Fruit fly (Drosophila melanogaster) whole organism, embryonic: ENCODE data around the gene CG31100.
A peak's percentile ranks its signal among the peaks of the same experiment; 100 is the strongest.

Source experiments
- Atf3 ChIP-seq: fragments of 200-800 bp; sonication (Bioruptor generic); optimal IDR thresholded peaks from 3 replicates; lab custom pipeline; 2016; ENCODE audit warnings: missing biosample characterization, missing genetic modification characterization
- Blimp-1 ChIP-seq: fragments of 200-800 bp; sonication (Bioruptor generic); optimal IDR thresholded peaks from 3 replicates; lab custom pipeline; 2018; ENCODE audit warnings: missing biosample characterization, missing genetic modification characterization, mild to moderate bottlenecking, moderate library complexity, missing genetic modification reagents
- C15 ChIP-seq: fragments of 200-800 bp; sonication (Bioruptor generic); IDR thresholded peaks from 3 replicates; pipeline ENCODE4 v1.3.6; 2022; ENCODE audit warnings: missing biosample characterization, missing genetic modification characterization
- CG11247 ChIP-seq: fragments of 200-800 bp; sonication (Bioruptor generic); IDR thresholded peaks from 2 replicates; pipeline ENCODE4 v1.3.6; 2022; ENCODE audit warnings: missing biosample characterization, missing genetic modification characterization
- CG12769 ChIP-seq: fragments of 200-800 bp; sonication (Bioruptor generic); optimal IDR thresholded peaks from 2 replicates; lab custom pipeline; 2019; ENCODE audit warnings: missing biosample characterization, mild to moderate bottlenecking, missing genetic modification characterization, moderate library complexity
- CG14710 ChIP-seq: fragments of 200-800 bp; sonication (Bioruptor generic); optimal IDR thresholded peaks from 3 replicates; lab custom pipeline; 2019; ENCODE audit warnings: missing biosample characterization, mild to moderate bottlenecking, missing genetic modification characterization, moderate library complexity
- CG15479 ChIP-seq: fragments of 200-800 bp; sonication (Bioruptor generic); optimal IDR thresholded peaks from 3 replicates; lab custom pipeline; 2019; ENCODE audit warnings: missing biosample characterization, mild to moderate bottlenecking, missing genetic modification characterization, moderate library complexity
- CG15696 ChIP-seq: fragments of 200-800 bp; sonication (Bioruptor generic); optimal IDR thresholded peaks from 2 replicates; lab custom pipeline; 2019; ENCODE audit warnings: missing biosample characterization, mild to moderate bottlenecking, missing genetic modification characterization, moderate library complexity
- CG17361 ChIP-seq: fragments of 200-800 bp; sonication (Bioruptor generic); IDR thresholded peaks from 3 replicates; pipeline ENCODE4 v1.3.6; 2022; ENCODE audit warnings: missing biosample characterization, missing genetic modification characterization
- CG1832 ChIP-seq: fragments of 200-800 bp; sonication (Bioruptor generic); optimal IDR thresholded peaks from 2 replicates; lab custom pipeline; 2017; ENCODE audit warnings: missing biosample characterization, mild to moderate bottlenecking, missing genetic modification characterization, inconsistent platforms
- CG3407 ChIP-seq: fragments of 200-800 bp; sonication (Bioruptor generic); optimal IDR thresholded peaks from 2 replicates; lab custom pipeline; 2018; ENCODE audit warnings: missing biosample characterization, mild to moderate bottlenecking, missing genetic modification characterization
- CG4360 ChIP-seq: fragments of 200-800 bp; sonication (Bioruptor generic); IDR thresholded peaks from 2 replicates; pipeline ENCODE4 v1.3.6; 2022; ENCODE audit warnings: missing biosample characterization, missing genetic modification characterization
- CG5953 ChIP-seq: fragments of 200-800 bp; sonication (Bioruptor generic); IDR thresholded peaks from 2 replicates; pipeline ENCODE4 v1.3.6; 2022; ENCODE audit warnings: missing biosample characterization, missing genetic modification characterization
- CG7271 ChIP-seq: fragments of 200-800 bp; sonication (Bioruptor generic); optimal IDR thresholded peaks from 2 replicates; lab custom pipeline; 2018; ENCODE audit warnings: missing biosample characterization, mild to moderate bottlenecking, missing genetic modification characterization, moderate library complexity
- CG9437 ChIP-seq: fragments of 200-800 bp; sonication (Bioruptor generic); optimal IDR thresholded peaks from 2 replicates; lab custom pipeline; 2018; ENCODE audit warnings: missing biosample characterization, mild to moderate bottlenecking, missing genetic modification characterization
- Drgx ChIP-seq: fragments of 200-800 bp; sonication (Bioruptor generic); IDR thresholded peaks from 2 replicates; pipeline ENCODE4 v1.3.6; 2022; ENCODE audit warnings: missing biosample characterization, missing genetic modification characterization
- H15 ChIP-seq: fragments of 200-800 bp; sonication (Bioruptor generic); IDR thresholded peaks from 3 replicates; pipeline ENCODE4 v1.3.6; 2022; ENCODE audit warnings: missing biosample characterization, missing genetic modification characterization
- HLH3B ChIP-seq: fragments of 200-800 bp; sonication (Bioruptor generic); IDR thresholded peaks from 2 replicates; pipeline ENCODE4 v1.3.6; 2022; ENCODE audit warnings: missing biosample characterization, missing genetic modification characterization
- Hr39 ChIP-seq: fragments of >200 bp; optimal IDR thresholded peaks from 2 replicates; lab custom pipeline; 2017
- Kr ChIP-seq: fragments of 200-800 bp; sonication (Bioruptor generic); optimal IDR thresholded peaks from 2 replicates; lab custom pipeline; 2017; ENCODE audit warnings: missing biosample characterization, mild to moderate bottlenecking, missing genetic modification characterization
- Rx ChIP-seq: fragments of 200-800 bp; sonication (Bioruptor generic); IDR thresholded peaks from 2 replicates; pipeline ENCODE4 v1.3.6; 2022; ENCODE audit warnings: missing biosample characterization, missing genetic modification characterization
- Side ChIP-seq: fragments of 200-800 bp; sonication (Bioruptor generic); optimal IDR thresholded peaks from 2 replicates; lab custom pipeline; 2016; ENCODE audit warnings: missing biosample characterization, missing genetic modification characterization
- ac ChIP-seq: fragments of 200-800 bp; sonication (Bioruptor generic); optimal IDR thresholded peaks from 3 replicates; lab custom pipeline; 2017; ENCODE audit warnings: missing biosample characterization, mild to moderate bottlenecking, missing genetic modification characterization
- ara ChIP-seq: fragments of 200-800 bp; sonication (Bioruptor generic); IDR thresholded peaks from 2 replicates; pipeline ENCODE4 v1.3.6; 2022; ENCODE audit warnings: missing biosample characterization, missing genetic modification characterization
- bcd ChIP-seq: fragments of 200-800 bp; sonication (Bioruptor generic); optimal IDR thresholded peaks from 2 replicates; lab custom pipeline; 2017; ENCODE audit warnings: missing biosample characterization, mild to moderate bottlenecking, missing genetic modification characterization
- cad ChIP-seq: fragments of >200 bp; optimal IDR thresholded peaks from 2 replicates; lab custom pipeline; 2017; ENCODE audit warnings: missing biosample characterization, missing genetic modification characterization
- chif ChIP-seq, 2 experiments: fragments of 200-800 bp; sonication (Bioruptor generic); optimal IDR thresholded peaks; 3 replicates each; lab custom pipeline; 2016; ENCODE audit warnings: missing biosample characterization in 2 of 2, missing genetic modification characterization in 2 of 2
- ci ChIP-seq: fragments of 200-800 bp; sonication (Bioruptor generic); IDR thresholded peaks from 3 replicates; pipeline ENCODE4 v1.3.6; 2022; ENCODE audit warnings: missing biosample characterization, missing genetic modification characterization
- dati ChIP-seq: fragments of 200-800 bp; sonication (Bioruptor generic); IDR thresholded peaks from 2 replicates; pipeline ENCODE4 v1.3.6; 2022; ENCODE audit warnings: missing biosample characterization, missing genetic modification characterization
- gcm ChIP-seq: fragments of 200-800 bp; sonication (Bioruptor generic); optimal IDR thresholded peaks from 2 replicates; lab custom pipeline; 2019; ENCODE audit warnings: missing biosample characterization, mild to moderate bottlenecking, missing genetic modification characterization, moderate library complexity
- gem ChIP-seq: fragments of 200-800 bp; sonication (Bioruptor generic); optimal IDR thresholded peaks from 2 replicates; lab custom pipeline; 2019; ENCODE audit warnings: missing biosample characterization, mild to moderate bottlenecking, missing genetic modification characterization, moderate library complexity
- hkb ChIP-seq, 2 experiments: fragments of 200-800 bp in 1 of 2; fragments of >200 bp in 1 of 2; sonication (Bioruptor generic) in 1 of 2; IDR thresholded peaks in 1 of 2; optimal IDR thresholded peaks in 1 of 2; 2 replicates each; pipeline versions ENCODE4 v1.3.6 to Lab custom; 2017 to 2022; ENCODE audit warnings: missing biosample characterization in 1 of 2, missing genetic modification characterization in 1 of 2
- kni ChIP-seq: fragments of 200-800 bp; sonication (Bioruptor generic); optimal IDR thresholded peaks from 3 replicates; lab custom pipeline; 2017; ENCODE audit warnings: mild to moderate bottlenecking, missing biosample characterization, missing genetic modification reagents, missing genetic modification characterization
- nom ChIP-seq: fragments of 200-800 bp; sonication (Bioruptor generic); optimal IDR thresholded peaks from 2 replicates; lab custom pipeline; 2017; ENCODE audit warnings: missing biosample characterization, missing genetic modification characterization, mild to moderate bottlenecking, moderate library complexity, missing genetic modification reagents
- psq ChIP-seq: fragments of 200-800 bp; sonication (Bioruptor generic); optimal IDR thresholded peaks from 2 replicates; lab custom pipeline; 2017; ENCODE audit warnings: missing biosample characterization, missing genetic modification characterization
- tll ChIP-seq, 2 experiments: fragments of 200-800 bp in 1 of 2; fragments of >200 bp in 1 of 2; sonication (Bioruptor generic) in 1 of 2; optimal IDR thresholded peaks; 2 replicates each; lab custom pipeline; 2017 to 2019; ENCODE audit warnings: missing biosample characterization in 2 of 2, missing genetic modification characterization in 2 of 2, mild to moderate bottlenecking in 1 of 2, moderate library complexity in 1 of 2
- ttk ChIP-seq: fragments of 200-800 bp; sonication (Bioruptor generic); IDR thresholded peaks from 2 replicates; pipeline ENCODE4 v2.1.2; 2022; ENCODE audit warnings: missing biosample characterization, missing genetic modification characterization
- wek ChIP-seq: fragments of 200-800 bp; sonication (Bioruptor generic); optimal IDR thresholded peaks from 3 replicates; lab custom pipeline; 2018; ENCODE audit warnings: missing biosample characterization, mild to moderate bottlenecking, missing genetic modification characterization, moderate library complexity
- zen ChIP-seq: fragments of 200-800 bp; sonication (Bioruptor generic); optimal IDR thresholded peaks from 3 replicates; lab custom pipeline; 2018; ENCODE audit warnings: missing biosample characterization, mild to moderate bottlenecking, missing genetic modification characterization, moderate library complexity

Gene CG31100

DNA sequence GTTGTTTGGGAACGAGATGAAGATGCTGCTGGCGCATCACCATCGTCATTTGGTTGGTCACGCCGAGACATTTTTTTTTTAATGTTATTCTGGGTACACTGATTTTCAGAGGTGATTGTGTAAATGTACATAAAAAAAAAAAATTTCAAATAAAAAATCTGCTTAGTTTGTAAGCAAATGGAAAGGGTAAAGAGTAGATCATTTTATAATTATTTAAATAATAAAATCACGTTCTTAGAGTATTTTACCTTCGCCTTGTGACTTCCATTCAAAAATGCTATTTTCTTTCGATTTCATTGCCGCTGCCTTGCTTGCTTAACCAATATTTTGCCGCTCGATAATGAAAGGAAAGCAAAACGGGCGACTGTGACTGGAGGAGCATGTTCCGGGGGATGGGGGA lies 24.7 kb downstream of the CG31100 start (continued):
- TF ChIP-seq CG5953 = 0 out of 2 replicates have a peak, but pooled peaks have one; percentile 37
- no peak for TF ChIP-seq hkb (optimal IDR thresholded peaks at IDR 0.05; lab: Kevin White, UChicago)
- TF ChIP-seq hkb (GFP tag; IDR thresholded peaks at IDR 0.05; lab: Robert Waterston, UW) = peak; percentile 57
- peak; percentile 2 for TF ChIP-seq CG3407
- peak; percentile 64 for TF ChIP-seq gem (tag; lab: Kevin White, UChicago)
- no peak for TF ChIP-seq psq (GFP tag; lab: Kevin White, UChicago)
- TF ChIP-seq CG9437 (GFP tag; lab: Kevin White, UChicago) = peak; percentile 14
- 0 out of 3 replicates have a peak, but pooled peaks have one; percentile 31 for TF ChIP-seq C15 (GFP tag; lab: Robert Waterston, UW)
- no peak for TF ChIP-seq gcm (GFP tag; lab: Kevin White, UChicago)
- TF ChIP-seq CG17361 (GFP tag; lab: Robert Waterston, UW) = peak; percentile 57; the same call in 2 of the 3 replicates
- TF ChIP-seq CG12769 = no peak
- peak; percentile 80; the same call in 2 of the 3 replicates for TF ChIP-seq ci (GFP tag; lab: Robert Waterston, UW)
- TF ChIP-seq bcd (GFP tag; lab: Kevin White, UChicago) = peak; percentile 12
- no peak for TF ChIP-seq Rx (GFP tag; lab: Robert Waterston, UW)
- peak; percentile 71 for TF ChIP-seq HLH3B
- TF ChIP-seq Atf3 (GFP tag; lab: Kevin White, UChicago) = no peak
- peak; percentile 63; the same call in 2 of the 3 replicates for TF ChIP-seq H15 (GFP tag; lab: Robert Waterston, UW)
- peak; percentile 53; the same call in 1 of the 2 replicates for TF ChIP-seq ara (GFP tag; lab: Robert Waterston, UW)
- TF ChIP-seq CG14710 (tag; lab: Kevin White, UChicago) = peak; percentile 22
- TF ChIP-seq CG15696 (tag; lab: Kevin White, UChicago) = no peak
- TF ChIP-seq, all 482 proteins: peak for 110

DNA sequence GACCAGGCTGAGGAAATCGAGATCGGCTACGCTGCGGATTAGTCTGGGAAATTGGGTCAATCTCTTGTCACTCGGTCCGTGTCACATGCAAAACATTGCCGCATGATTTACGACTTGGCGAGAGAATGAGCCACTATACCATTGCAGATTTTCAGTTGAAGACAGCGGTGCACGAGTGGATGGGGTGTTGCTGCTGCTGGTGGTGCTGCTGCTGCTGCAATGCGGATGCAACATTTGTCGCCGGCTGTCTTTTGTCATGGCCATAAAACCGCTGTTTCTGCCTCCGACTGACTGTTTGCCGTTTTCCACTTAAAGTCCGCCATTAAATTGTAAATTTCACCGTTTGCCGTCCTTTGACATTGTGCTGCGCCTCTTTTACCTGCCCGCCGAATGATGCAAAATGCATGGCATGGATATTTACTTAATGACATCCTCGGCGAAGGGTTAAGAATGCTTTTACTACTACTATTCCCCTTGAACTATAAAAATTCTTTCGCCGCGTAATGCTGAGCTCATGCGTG lies 27.3 kb downstream of the CG31100 start:
- TF ChIP-seq chif (GFP tag; optimal IDR thresholded peaks at IDR 0.05; lab: Kevin White, UChicago) (no peak), tll (GFP tag; optimal IDR thresholded peaks at IDR 0.05; lab: Kevin White, UChicago) (peak in 1 of 2 experiments; percentile 96), Hr39 (lab: Kevin White, UChicago) (peak; percentile 14), CG15479 (GFP tag; lab: Kevin White, UChicago) (peak; percentile 32), cad (GFP tag; lab: Kevin White, UChicago) (peak; percentile 98), ac (GFP tag; lab: Kevin White, UChicago) (no peak), Kr (GFP tag; lab: Kevin White, UChicago) (peak; percentile 33), zen (tag; lab: Kevin White, UChicago) (peak; percentile 82)

DNA sequence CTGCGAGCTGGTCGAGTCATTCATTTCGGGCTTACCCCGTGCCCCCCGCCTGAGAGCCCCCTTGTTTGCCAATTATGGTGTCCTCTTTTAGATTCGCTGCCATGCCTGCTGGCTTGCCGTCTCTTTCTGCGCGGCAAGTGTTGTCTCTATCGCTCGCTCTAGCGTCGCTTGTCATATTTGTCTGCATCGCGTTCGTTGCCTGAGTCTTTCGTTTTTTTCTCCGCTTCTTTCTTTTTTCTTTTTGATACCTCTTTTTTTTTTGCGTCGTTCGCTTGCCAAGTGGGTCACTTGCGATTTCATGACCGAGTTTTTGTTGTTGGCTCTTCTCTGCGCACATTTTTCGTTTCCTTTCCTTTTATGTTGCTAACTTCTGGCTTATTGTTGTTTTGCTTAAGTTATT lies 31.7 kb downstream of the CG31100 start:
- peak; percentile 24 for TF ChIP-seq CG1832 (GFP tag; lab: Kevin White, UChicago)
- 0 out of 2 replicates have a peak, but pooled peaks have one; percentile 28 for TF ChIP-seq CG11247 (GFP tag; lab: Robert Waterston, UW)
- peak; percentile 38; the same call in 1 of the 2 replicates for TF ChIP-seq Drgx (GFP tag; lab: Robert Waterston, UW)
- 0 out of 3 replicates have a peak, but pooled peaks have one; percentile 48 for TF ChIP-seq H15 (GFP tag; lab: Robert Waterston, UW)
- peak; percentile 45 for TF ChIP-seq nom (GFP tag; lab: Kevin White, UChicago)
- no peak for TF ChIP-seq CG7271 (tag; lab: Kevin White, UChicago)
- TF ChIP-seq ci (GFP tag; lab: Robert Waterston, UW) = no peak
- 0 out of 2 replicates have a peak, but pooled peaks have one; percentile 6 for TF ChIP-seq ttk (GFP tag; lab: Robert Waterston, UW)

DNA sequence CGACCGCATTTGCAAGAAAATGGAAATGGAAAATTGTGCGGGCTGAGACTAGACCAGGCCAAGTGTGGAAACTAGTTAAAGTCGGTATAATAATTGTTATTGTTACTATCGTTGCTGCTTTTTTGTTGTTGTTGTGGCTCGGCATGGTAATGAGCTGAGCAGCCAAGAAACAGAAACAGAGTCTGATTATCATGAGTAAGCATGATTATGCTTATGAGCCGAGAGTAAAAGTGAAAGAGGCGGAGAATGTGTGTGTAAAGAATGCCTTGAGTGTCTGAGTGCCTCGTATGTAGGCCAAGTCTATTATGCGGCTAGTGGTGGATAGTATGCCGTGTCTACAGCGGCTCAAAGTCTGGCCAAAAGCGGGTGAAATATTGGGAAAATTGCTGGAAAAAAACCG lies 32.7 kb downstream of the CG31100 start:
- TF ChIP-seq dati = no peak
- no peak for TF ChIP-seq wek (GFP tag; lab: Kevin White, UChicago)
- no peak for TF ChIP-seq Side (GFP tag; lab: Kevin White, UChicago)
- TF ChIP-seq Blimp-1 (GFP tag; lab: Kevin White, UChicago) = peak; percentile 96
- peak; percentile 16 for TF ChIP-seq kni
- 0 out of 2 replicates have a peak, but pooled peaks have one; percentile 39 for TF ChIP-seq CG4360 (GFP tag; lab: Robert Waterston, UW)
